Worm (Caenorhabditis elegans): ENCODE measurements around the gene T09A5.14.

Gene T09A5.14

DNA sequence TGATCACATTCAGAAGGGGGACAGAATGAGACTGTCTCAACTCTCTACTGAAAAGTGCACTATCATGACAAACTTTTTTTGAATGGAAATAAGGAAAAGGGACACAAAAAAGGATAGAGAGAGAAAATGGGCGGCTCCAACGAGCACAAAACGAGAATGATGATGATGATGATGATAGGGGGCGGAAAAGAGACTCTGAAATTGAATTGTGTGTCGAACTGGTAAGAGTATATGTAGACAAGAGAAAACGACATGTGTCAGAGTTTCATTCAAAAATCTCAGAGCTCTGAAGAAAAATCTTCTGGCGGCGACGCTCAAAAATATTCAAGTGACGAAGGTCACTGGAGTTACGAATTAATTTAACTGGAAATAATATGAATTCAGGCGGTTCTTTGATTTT, 36.9 kb upstream of the T09A5.14 start:
- TF ChIP-seq snpc-3.4 (tag; optimal IDR thresholded peaks at IDR 0.05) (no peak), cebp-2 (GFP tag; IDR thresholded peaks at IDR 0.05) (no peak), zfh-2 (GFP tag; conservative IDR thresholded peaks at IDR 0.05) (no peak), madf-8 (GFP tag; conservative IDR thresholded peaks at IDR 0.05) (no peak), nhr-179 (tag; optimal IDR thresholded peaks at IDR 0.05) (no peak), sptf-2 (GFP tag; optimal IDR thresholded peaks at IDR 0.05) (no peak), madf-6 (GFP tag; IDR thresholded peaks at IDR 0.05) (no peak), let-607 (tag; optimal IDR thresholded peaks at IDR 0.05) (no peak), nfyb-1 (GFP tag; IDR thresholded peaks at IDR 0.05) (no peak), atf-7 (tag; optimal IDR thresholded peaks at IDR 0.05) (no peak), zim-3 (tag; optimal IDR thresholded peaks at IDR 0.05) (no peak), nhr-90 (tag; optimal IDR thresholded peaks at IDR 0.05) (no peak), F33H1.4 (GFP tag; IDR thresholded peaks at IDR 0.05) (no peak), somi-1 (GFP tag; optimal IDR thresholded peaks at IDR 0.05) (no peak), F22D6.2 (tag; optimal IDR thresholded peaks at IDR 0.05) (no peak)

ce11 chrII:7801255-7801654, 30.9 kb upstream of the T09A5.14 start:
- TF ChIP-seq tbp1 (GFP tag; optimal IDR thresholded peaks at IDR 0.05) (no peak), nhr-80 (tag; optimal IDR thresholded peaks at IDR 0.05) (peak; percentile 57)

DNA sequence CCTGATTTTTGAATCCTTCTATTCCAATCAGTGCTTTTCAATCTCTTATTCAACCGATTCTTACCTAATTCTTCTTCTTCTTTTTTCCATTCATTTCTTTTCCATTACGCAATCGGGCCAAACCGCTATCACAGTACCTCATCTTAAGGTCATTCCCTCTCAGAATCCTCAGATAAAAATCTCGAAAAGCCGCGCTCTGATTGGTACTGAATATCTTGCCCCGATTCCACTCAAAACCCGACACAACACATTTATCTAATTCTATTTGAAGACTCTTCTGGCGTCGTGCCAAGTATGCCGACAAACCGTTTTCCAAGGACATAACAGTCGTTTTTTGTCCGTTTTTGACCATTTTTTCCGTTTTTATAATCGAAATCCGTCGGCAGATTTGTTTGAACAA, 30.3 kb upstream of the T09A5.14 start:
- TF ChIP-seq F23B12.7 (tag; optimal IDR thresholded peaks at IDR 0.05; ENCODE audit: insufficient read depth) = no peak

- TF ChIP-seq lin-35 (GFP tag; optimal IDR thresholded peaks at IDR 0.05) (no peak), rec-8 (tag; optimal IDR thresholded peaks at IDR 0.05) (no peak), aptf-2 (GFP tag; conservative IDR thresholded peaks at IDR 0.05) (no peak), pha-4 (tag; optimal IDR thresholded peaks at IDR 0.05) (no peak), dox-1 (GFP tag; IDR thresholded peaks at IDR 0.05) (no peak), dpl-1 (GFP tag; optimal IDR thresholded peaks at IDR 0.05) (no peak), tbp1 (GFP tag; optimal IDR thresholded peaks at IDR 0.05) (no peak), lir-1 (GFP tag; conservative IDR thresholded peaks at IDR 0.05) (no peak), ccch-3 (GFP tag; optimal IDR thresholded peaks at IDR 0.05) (no peak), zim-3 (tag; optimal IDR thresholded peaks at IDR 0.05) (no peak), athp-1 (tag; optimal IDR thresholded peaks at IDR 0.05) (no peak), F49E8.2 (tag; optimal IDR thresholded peaks at IDR 0.05; ENCODE audit: insufficient read depth) (no peak), hlh-26 (GFP tag; conservative IDR thresholded peaks at IDR 0.05) (no peak), nfya-1 (tag; optimal IDR thresholded peaks at IDR 0.05; ENCODE audit: borderline replicate concordance, insufficient read depth) (no peak), ceh-79 (tag; optimal IDR thresholded peaks at IDR 0.05) (no peak), nhr-27 (tag; optimal IDR thresholded peaks at IDR 0.05) (no peak), F55B11.4 (tag; optimal IDR thresholded peaks at IDR 0.05; ENCODE audit: borderline replicate concordance, insufficient read depth) (no peak), lsl-1 (GFP tag; optimal IDR thresholded peaks at IDR 0.05) (no peak)
Observed at ce11 chrII:7803174-7803573, 29.0 kb upstream of the T09A5.14 start.

All from whole organism, young adult.